Fruit fly (Drosophila melanogaster) whole organism, embryonic: ENCODE data around the gene CG42393.

ENCODE experiments used
- Atf-2 ChIP-seq: fragments of 200-800 bp; sonication (Bioruptor generic); optimal IDR thresholded peaks from 2 replicates; lab custom pipeline; 2016; ENCODE audit warnings: missing biosample characterization, missing genetic modification characterization
- CG10462 ChIP-seq: fragments of 200-800 bp; sonication (Bioruptor generic); optimal IDR thresholded peaks from 2 replicates; lab custom pipeline; 2016; ENCODE audit warnings: missing biosample characterization, missing genetic modification characterization
- CG11247 ChIP-seq: fragments of 200-800 bp; sonication (Bioruptor generic); IDR thresholded peaks from 2 replicates; pipeline ENCODE4 v1.3.6; 2022; ENCODE audit warnings: missing biosample characterization, missing genetic modification characterization
- CG11456 ChIP-seq: fragments of 200-800 bp; sonication (Bioruptor generic); IDR thresholded peaks from 3 replicates; pipeline ENCODE4 v1.3.6; 2022; ENCODE audit warnings: missing biosample characterization, missing genetic modification characterization
- CG11723 ChIP-seq: fragments of 200-800 bp; sonication (Bioruptor generic); optimal IDR thresholded peaks from 2 replicates; lab custom pipeline; 2017; ENCODE audit warnings: missing biosample characterization, mild to moderate bottlenecking, missing genetic modification characterization
- CG12659 ChIP-seq: fragments of 200-800 bp; sonication (Bioruptor generic); optimal IDR thresholded peaks from 3 replicates; lab custom pipeline; 2017; ENCODE audit warnings: mild to moderate bottlenecking, missing biosample characterization, missing genetic modification reagents, missing genetic modification characterization
- CG13624 ChIP-seq: fragments of 200-800 bp; sonication (Bioruptor generic); optimal IDR thresholded peaks from 2 replicates; lab custom pipeline; 2016; ENCODE audit warnings: missing biosample characterization, missing genetic modification characterization
- CG17829 ChIP-seq: fragments of 200-800 bp; optimal IDR thresholded peaks from 2 replicates; lab custom pipeline; 2019; ENCODE audit warnings: missing biosample characterization, mild to moderate bottlenecking, missing genetic modification characterization, moderate library complexity
- CG18011 ChIP-seq: fragments of 200-800 bp; sonication (Bioruptor generic); optimal IDR thresholded peaks from 2 replicates; lab custom pipeline; 2017; ENCODE audit warnings: missing biosample characterization, missing genetic modification characterization, mild to moderate bottlenecking, moderate library complexity, missing genotype
- CG3065 ChIP-seq: fragments of 200-800 bp; sonication (Bioruptor generic); optimal IDR thresholded peaks from 2 replicates; lab custom pipeline; 2016; ENCODE audit warnings: missing biosample characterization, missing genetic modification characterization
- CG3163 ChIP-seq: fragments of 200-800 bp; sonication (Bioruptor generic); optimal IDR thresholded peaks from 3 replicates; lab custom pipeline; 2016; ENCODE audit warnings: missing biosample characterization, missing genetic modification characterization
- CG32532 ChIP-seq: fragments of 200-800 bp; sonication (Bioruptor generic); IDR thresholded peaks from 2 replicates; pipeline ENCODE4 v1.3.6; 2022; ENCODE audit warnings: missing biosample characterization, missing genetic modification characterization
- CG33557 ChIP-seq: fragments of 200-800 bp; sonication (Bioruptor generic); optimal IDR thresholded peaks from 2 replicates; lab custom pipeline; 2019; ENCODE audit warnings: missing biosample characterization, mild to moderate bottlenecking, missing genetic modification characterization, moderate library complexity
- CG43689 ChIP-seq: fragments of 200-800 bp; sonication (Bioruptor generic); IDR thresholded peaks from 2 replicates; pipeline ENCODE4 v1.3.6; 2022; ENCODE audit warnings: missing biosample characterization, missing genetic modification characterization
- CG4404 ChIP-seq: fragments of 200-800 bp; sonication (Bioruptor generic); IDR thresholded peaks from 2 replicates; pipeline ENCODE4 v1.3.6; 2022; ENCODE audit warnings: missing biosample characterization, missing genetic modification characterization
- CG5180 ChIP-seq: fragments of 200-800 bp; sonication (Bioruptor generic); optimal IDR thresholded peaks from 3 replicates; lab custom pipeline; 2017; ENCODE audit warnings: missing biosample characterization, missing genetic modification characterization, mild to moderate bottlenecking, moderate library complexity, missing genetic modification reagents
- CG7987 ChIP-seq: fragments of 200-800 bp; sonication (Bioruptor generic); optimal IDR thresholded peaks from 2 replicates; lab custom pipeline; 2018; ENCODE audit warnings: missing biosample characterization, mild to moderate bottlenecking, missing genetic modification characterization, moderate library complexity
- Chrac-16 ChIP-seq: fragments of 200-800 bp; sonication (Bioruptor generic); optimal IDR thresholded peaks from 3 replicates; lab custom pipeline; 2016; ENCODE audit warnings: missing biosample characterization, missing genetic modification characterization
- CoRest ChIP-seq: fragments of 200-800 bp; sonication (Bioruptor generic); optimal IDR thresholded peaks from 3 replicates; lab custom pipeline; 2018; ENCODE audit warnings: missing biosample characterization, mild to moderate bottlenecking, missing genetic modification characterization, moderate library complexity
- D19B ChIP-seq: fragments of 200-800 bp; sonication (Bioruptor generic); optimal IDR thresholded peaks from 2 replicates; lab custom pipeline; 2017; ENCODE audit warnings: missing biosample characterization, mild to moderate bottlenecking, missing genetic modification characterization
- Ets97D ChIP-seq: fragments of 200-800 bp; sonication (Bioruptor generic); optimal IDR thresholded peaks from 3 replicates; lab custom pipeline; 2016; ENCODE audit warnings: missing biosample characterization, missing genetic modification characterization
- Gug ChIP-seq: fragments of 200-800 bp; sonication (Bioruptor generic); IDR thresholded peaks from 4 replicates; pipeline ENCODE4 v1.3.6; 2022; ENCODE audit warnings: missing biosample characterization, missing genetic modification characterization
- HLHmδ ChIP-seq: fragments of 200-800 bp; sonication (Bioruptor generic); optimal IDR thresholded peaks from 2 replicates; lab custom pipeline; 2018; ENCODE audit warnings: missing biosample characterization, mild to moderate bottlenecking, missing genetic modification characterization, moderate library complexity
- HmgZ ChIP-seq: fragments of 200-800 bp; sonication (Bioruptor generic); optimal IDR thresholded peaks from 2 replicates; lab custom pipeline; 2018; ENCODE audit warnings: missing biosample characterization, mild to moderate bottlenecking, missing genetic modification characterization
- MESR4 ChIP-seq: fragments of 200-800 bp; sonication (Bioruptor generic); optimal IDR thresholded peaks from 2 replicates; lab custom pipeline; 2018; ENCODE audit warnings: missing biosample characterization, mild to moderate bottlenecking, missing genetic modification characterization, moderate library complexity
- NC2β ChIP-seq: fragments of 200-800 bp; sonication (Bioruptor generic); optimal IDR thresholded peaks from 2 replicates; lab custom pipeline; 2016; ENCODE audit warnings: missing biosample characterization, missing genetic modification characterization
- Nf-YB ChIP-seq: fragments of 200-800 bp; sonication (Bioruptor generic); optimal IDR thresholded peaks from 3 replicates; lab custom pipeline; 2019; ENCODE audit warnings: missing biosample characterization, mild to moderate bottlenecking, missing genetic modification characterization, moderate library complexity
- Pdp1 ChIP-seq, 2 experiments: fragments of 200-800 bp; sonication (Bioruptor generic); optimal IDR thresholded peaks; 3 replicates each; lab custom pipeline; 2016; ENCODE audit warnings: missing biosample characterization in 2 of 2, missing genetic modification characterization in 2 of 2, mild to moderate bottlenecking in 1 of 2, moderate library complexity in 1 of 2
- Rfx ChIP-seq: fragments of 200-800 bp; sonication (Bioruptor generic); IDR thresholded peaks from 2 replicates; pipeline ENCODE4 v1.3.6; 2022; ENCODE audit warnings: missing biosample characterization, missing genetic modification characterization
- Vsx1 ChIP-seq: fragments of 200-800 bp; sonication (Bioruptor generic); optimal IDR thresholded peaks from 2 replicates; lab custom pipeline; 2017; ENCODE audit warnings: missing biosample characterization, mild to moderate bottlenecking, missing genetic modification characterization, missing genetic modification reagents
- ara ChIP-seq: fragments of 200-800 bp; sonication (Bioruptor generic); IDR thresholded peaks from 2 replicates; pipeline ENCODE4 v1.3.6; 2022; ENCODE audit warnings: missing biosample characterization, missing genetic modification characterization
- cad ChIP-seq: fragments of >200 bp; optimal IDR thresholded peaks from 2 replicates; lab custom pipeline; 2017; ENCODE audit warnings: missing biosample characterization, missing genetic modification characterization
- crp ChIP-seq, 2 experiments: fragments of 200-800 bp; sonication (Bioruptor generic); optimal IDR thresholded peaks; 2 replicates in 1 of 2; 3 replicates in 1 of 2; lab custom pipeline; 2017; ENCODE audit warnings: missing biosample characterization in 2 of 2, missing genetic modification characterization in 2 of 2, mild to moderate bottlenecking in 1 of 2, moderate library complexity in 1 of 2
- dmrt11E ChIP-seq: fragments of 200-800 bp; sonication (Bioruptor generic); optimal IDR thresholded peaks from 3 replicates; lab custom pipeline; 2018; ENCODE audit warnings: missing biosample characterization, mild to moderate bottlenecking, missing genetic modification characterization, moderate library complexity
- dysf ChIP-seq: fragments of 200-800 bp; sonication (Bioruptor generic); IDR thresholded peaks from 3 replicates; pipeline ENCODE4 v1.3.6; 2022; ENCODE audit warnings: missing biosample characterization, missing genetic modification characterization
- fd96Cb ChIP-seq: fragments of 200-800 bp; sonication (Bioruptor generic); optimal IDR thresholded peaks from 2 replicates; lab custom pipeline; 2018; ENCODE audit warnings: missing biosample characterization, mild to moderate bottlenecking, missing genetic modification characterization, moderate library complexity
- gt ChIP-seq: fragments of 200-800 bp; sonication (Bioruptor generic); IDR thresholded peaks from 2 replicates; pipeline ENCODE4 v1.3.6; 2022; ENCODE audit warnings: missing biosample characterization, missing genetic modification characterization
- ind ChIP-seq: fragments of 200-800 bp; sonication (Bioruptor generic); optimal IDR thresholded peaks from 3 replicates; lab custom pipeline; 2016; ENCODE audit warnings: missing biosample characterization, missing genetic modification characterization
- insv ChIP-seq, 2 experiments: fragments of 200-800 bp; sonication (Bioruptor generic); optimal IDR thresholded peaks; 3 replicates each; lab custom pipeline; 2016 to 2018; ENCODE audit warnings: missing biosample characterization in 2 of 2, missing genetic modification characterization in 2 of 2
- kni ChIP-seq: fragments of 200-800 bp; sonication (Bioruptor generic); optimal IDR thresholded peaks from 3 replicates; lab custom pipeline; 2017; ENCODE audit warnings: mild to moderate bottlenecking, missing biosample characterization, missing genetic modification reagents, missing genetic modification characterization
- mirr ChIP-seq: fragments of 200-800 bp; sonication (Bioruptor generic); optimal IDR thresholded peaks from 3 replicates; lab custom pipeline; 2018; ENCODE audit warnings: missing biosample characterization, mild to moderate bottlenecking, missing genetic modification characterization
- pan ChIP-seq, 4 experiments: fragments of >200 bp in 3 of 4; fragments of 200-800 bp in 1 of 4; sonication (Bioruptor generic) in 1 of 4; optimal IDR thresholded peaks in 3 of 4; IDR thresholded peaks in 1 of 4; 2 replicates each; pipeline versions ENCODE4 v1.3.6 to Lab custom; 2017 to 2022; ENCODE audit warnings: missing biosample characterization in 2 of 4, missing genetic modification characterization in 2 of 4, mixed read lengths in 1 of 4
- salm ChIP-seq: fragments of 200-800 bp; sonication (Bioruptor generic); optimal IDR thresholded peaks from 2 replicates; lab custom pipeline; 2018; ENCODE audit warnings: missing biosample characterization, mild to moderate bottlenecking, missing genetic modification characterization
- slp2 ChIP-seq: fragments of 200-800 bp; sonication (Bioruptor generic); optimal IDR thresholded peaks from 2 replicates; lab custom pipeline; 2016; ENCODE audit warnings: missing biosample characterization, missing genetic modification characterization
- tll ChIP-seq, 2 experiments: fragments of 200-800 bp in 1 of 2; fragments of >200 bp in 1 of 2; sonication (Bioruptor generic) in 1 of 2; optimal IDR thresholded peaks; 2 replicates each; lab custom pipeline; 2017 to 2019; ENCODE audit warnings: missing biosample characterization in 2 of 2, missing genetic modification characterization in 2 of 2, mild to moderate bottlenecking in 1 of 2, moderate library complexity in 1 of 2
- trem ChIP-seq: fragments of 200-800 bp; optimal IDR thresholded peaks from 3 replicates; lab custom pipeline; 2019; ENCODE audit warnings: missing biosample characterization, mild to moderate bottlenecking, missing genetic modification characterization, moderate library complexity
- vnd ChIP-seq: fragments of 200-800 bp; sonication (Bioruptor generic); IDR thresholded peaks from 3 replicates; pipeline ENCODE4 v1.3.6; 2022; ENCODE audit warnings: missing biosample characterization, missing genetic modification characterization; ENCODE audit not compliant: partially characterized antibody

CG42393 gene

dm6 chr3L:17999406-18000101 is 43.0 kb upstream of the CG42393 start (continued):
- peak; percentile 93 for TF ChIP-seq HmgZ (tag; lab: Kevin White, UChicago)
- peak; percentile 58 for TF ChIP-seq cad (GFP tag; lab: Kevin White, UChicago)
- TF ChIP-seq fd96Cb = peak; percentile 91
- peak; percentile 42; the same call in 2 of the 3 replicates for TF ChIP-seq CG11456
- TF ChIP-seq mirr (GFP tag; lab: Kevin White, UChicago) = peak; percentile 86
- peak; percentile 94 for TF ChIP-seq slp2 (GFP tag; lab: Kevin White, UChicago)
- peak; percentile 96 for TF ChIP-seq CG13624 (GFP tag; lab: Kevin White, UChicago)
- TF ChIP-seq CG10462 (GFP tag; lab: Kevin White, UChicago) = peak; percentile 92
- peak; percentile 87 for TF ChIP-seq CG32532 (GFP tag; lab: Robert Waterston, UW)
- peak; percentile 91 to 97 for TF ChIP-seq Pdp1 (GFP tag; optimal IDR thresholded peaks at IDR 0.05; lab: Kevin White, UChicago)
- peak; percentile 92 for TF ChIP-seq Atf-2 (GFP tag; lab: Kevin White, UChicago)
- peak; percentile 84 for TF ChIP-seq D19B (GFP tag; lab: Kevin White, UChicago)
- TF ChIP-seq salm (tag; lab: Kevin White, UChicago) = peak; percentile 75
- TF ChIP-seq MESR4 (GFP tag; lab: Kevin White, UChicago) = peak; percentile 21
- peak; percentile 60 for TF ChIP-seq Ets97D (GFP tag; lab: Kevin White, UChicago)
- peak; percentile 96 for TF ChIP-seq CG33557 (GFP tag; lab: Kevin White, UChicago)
- peak; percentile 80 for TF ChIP-seq CG18011
- no peak for TF ChIP-seq pan (optimal IDR thresholded peaks at IDR 0.05; lab: Kevin White, UChicago)
- peak in 1 of 2 experiments; percentile 82 for TF ChIP-seq pan (GFP tag; optimal IDR thresholded peaks at IDR 0.05 in 1 of 2, IDR thresholded peaks at IDR 0.05 in 1 of 2)
- peak; percentile 86 for TF ChIP-seq CG5180 (GFP tag; lab: Kevin White, UChicago)
- TF ChIP-seq CG3163 = peak; percentile 79
- peak; percentile 26 to 79 for TF ChIP-seq insv (GFP tag; optimal IDR thresholded peaks at IDR 0.05; lab: Kevin White, UChicago)
- TF ChIP-seq CG11247 (GFP tag; lab: Robert Waterston, UW) = peak; percentile 72; the same call in 1 of the 2 replicates
- peak; percentile 96 for TF ChIP-seq CoRest (tag; lab: Kevin White, UChicago)
- peak; percentile 86 for TF ChIP-seq ara (GFP tag; lab: Robert Waterston, UW)
- TF ChIP-seq CG7987 (GFP tag; lab: Kevin White, UChicago) = peak; percentile 74
- peak; percentile 97 for TF ChIP-seq CG17829
- peak; percentile 71 for TF ChIP-seq CG3065
- TF ChIP-seq dmrt11E (tag; lab: Kevin White, UChicago) = peak; percentile 96
- TF ChIP-seq NC2β (GFP tag; lab: Kevin White, UChicago) = peak; percentile 89
- TF ChIP-seq CG43689 (GFP tag; lab: Robert Waterston, UW) = 0 out of 2 replicates have a peak, but pooled peaks have one; percentile 11
- TF ChIP-seq CG11723 (GFP tag; lab: Kevin White, UChicago) = peak; percentile 92
- peak; percentile 88 for TF ChIP-seq Rfx (GFP tag; lab: Robert Waterston, UW)
- peak; percentile 80 for TF ChIP-seq CG4404 (GFP tag; lab: Robert Waterston, UW)
- peak; percentile 28; the same call in 3 of the 4 replicates for TF ChIP-seq Gug (GFP tag; lab: Robert Waterston, UW)
- TF ChIP-seq vnd (GFP tag; lab: Robert Waterston, UW) = no peak
- peak; percentile 92 for TF ChIP-seq kni (GFP tag; lab: Kevin White, UChicago)
- peak; percentile 85 for TF ChIP-seq HLHmδ (GFP tag; lab: Kevin White, UChicago)
- peak; percentile 88 for TF ChIP-seq ind (GFP tag; lab: Kevin White, UChicago)
- TF ChIP-seq gt = peak; percentile 74
- peak; percentile 75 for TF ChIP-seq Vsx1 (GFP tag; lab: Kevin White, UChicago)
- peak; percentile 96 for TF ChIP-seq CG12659
- peak; percentile 92 for TF ChIP-seq dysf (GFP tag; lab: Robert Waterston, UW)
- peak; percentile 72 to 76 for TF ChIP-seq tll (GFP tag; optimal IDR thresholded peaks at IDR 0.05; lab: Kevin White, UChicago)
- peak; percentile 15 to 82 for TF ChIP-seq crp (GFP tag; optimal IDR thresholded peaks at IDR 0.05; lab: Kevin White, UChicago)
- TF ChIP-seq Nf-YB (GFP tag; lab: Kevin White, UChicago) = peak; percentile 85
- peak; percentile 90 for TF ChIP-seq trem (tag; lab: Kevin White, UChicago)
- TF ChIP-seq Chrac-16 (GFP tag; lab: Kevin White, UChicago) = peak; percentile 91
